Fruit fly (Drosophila melanogaster) Kc167 (cell line): ENCODE results near the gene Taf10.

Experiments used
- Myc ChIP-seq: fragments of >200 bp; optimal IDR thresholded peaks from 2 replicates; lab custom pipeline; 2017; ENCODE audit warnings: missing external identifiers
- Sin3A ChIP-seq: fragments of >200 bp; optimal IDR thresholded peaks from 2 replicates; lab custom pipeline; 2018; ENCODE audit warnings: missing external identifiers
- h ChIP-seq: fragments of >200 bp; optimal IDR thresholded peaks from 3 replicates; lab custom pipeline; 2018; ENCODE audit warnings: missing external identifiers
- insv ChIP-seq: fragments of >200 bp; optimal IDR thresholded peaks from 3 replicates; lab custom pipeline; 2018; ENCODE audit warnings: missing external identifiers
- psq ChIP-seq: fragments of >200 bp; optimal IDR thresholded peaks from 2 replicates; lab custom pipeline; 2017; ENCODE audit warnings: missing external identifiers
- ttk ChIP-seq: sonication (Bioruptor generic); optimal IDR thresholded peaks from 2 replicates; lab custom pipeline; 2017; ENCODE audit warnings: missing external identifiers

The Taf10 gene

DNA sequence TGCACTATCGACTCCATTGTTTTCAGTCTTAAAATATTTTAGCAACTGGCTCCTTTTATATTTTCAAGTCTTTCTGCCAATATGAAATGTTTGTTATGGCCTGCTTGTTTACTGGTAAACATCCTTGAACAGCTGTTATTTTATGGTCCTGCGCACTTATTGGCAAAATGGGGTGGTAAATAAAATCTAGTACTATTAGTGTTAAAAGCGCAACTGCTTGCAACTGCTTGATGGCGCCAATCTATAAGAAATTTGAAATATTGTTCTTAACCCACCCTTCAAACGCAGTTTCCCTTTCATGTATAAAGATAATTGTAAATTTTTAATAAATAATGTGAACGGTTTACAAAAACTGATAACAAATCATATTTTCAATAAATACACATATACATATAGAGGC, 48.0 kb downstream of the Taf10 start, which contains the start of gene G6P:
Gene G6P, minus strand, starts transcription at position 88 of the 400 bp plus-strand sequence.
- TF ChIP-seq Myc (no peak), Sin3A (lab: Kevin White, UChicago) (no peak), psq (lab: Kevin White, UChicago) (no peak), ttk (lab: Kevin White, UChicago) (no peak), insv (lab: Kevin White, UChicago) (no peak), h (lab: Kevin White, UChicago) (no peak)
